Worm (Caenorhabditis elegans): ENCODE measurements around the gene C35B1.8.
"Not testable (repeated sequence)": the region's sequence is repeated elsewhere in the genome, so short reads cannot be mapped to it uniquely, and the experiment has no call there.

The C35B1.8 gene

ce11 chrIV:4078901-4079300 is at the start of gene C35B1.8:
C35B1.8 (minus strand) TSS chrIV:4079001.
- no peak for TF ChIP-seq dao-5 (tag; optimal IDR thresholded peaks at IDR 0.05)
- no peak for TF ChIP-seq W03F9.2 (tag; optimal IDR thresholded peaks at IDR 0.05)
- no peak for TF ChIP-seq him-1 (tag; optimal IDR thresholded peaks at IDR 0.05)

DNA sequence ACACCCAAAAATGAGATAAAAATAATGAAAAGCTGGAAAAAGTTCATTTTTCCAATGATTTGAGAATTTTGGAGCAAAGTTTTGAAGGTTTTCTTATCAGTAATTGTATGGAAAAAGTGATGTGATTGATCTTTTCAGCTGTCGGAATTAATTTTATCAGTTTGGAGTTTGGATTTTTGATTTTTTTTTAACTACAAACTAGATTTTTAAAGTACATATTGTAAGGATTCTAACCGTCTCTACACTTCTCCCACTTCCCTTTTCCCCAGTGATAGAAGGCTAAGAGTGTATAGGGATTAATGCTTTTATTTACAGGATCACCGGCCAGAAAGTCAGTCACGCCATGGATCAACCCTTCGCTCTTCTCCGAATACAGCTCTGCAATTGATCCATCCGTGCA is 46.9 kb upstream of the C35B1.8 start, which contains the start of gene F49F1.7:
TSS of gene F49F1.7 (minus strand) at position 101 of the 400 bp plus-strand sequence.
- TF ChIP-seq W03F9.2, him-1, dao-5 (tag; optimal IDR thresholded peaks at IDR 0.05): not testable (repeated sequence)

ce11 chrIV:4123083-4123482 is 44.3 kb upstream of the C35B1.8 start, which contains the start of gene mul-1:
mul-1 (minus strand) TSS chrIV:4123166.
- TF ChIP-seq W03F9.2 (tag; optimal IDR thresholded peaks at IDR 0.05) = no peak
- no peak for TF ChIP-seq him-1 (tag; optimal IDR thresholded peaks at IDR 0.05)
- TF ChIP-seq dao-5 (tag; optimal IDR thresholded peaks at IDR 0.05) = no peak

- TF ChIP-seq him-1 (tag; optimal IDR thresholded peaks at IDR 0.05) (no peak), dao-5 (tag; optimal IDR thresholded peaks at IDR 0.05) (no peak), W03F9.2 (tag; optimal IDR thresholded peaks at IDR 0.05) (no peak)
Measured at ce11 chrIV:4121055-4121454, 42.3 kb upstream of the C35B1.8 start.

DNA sequence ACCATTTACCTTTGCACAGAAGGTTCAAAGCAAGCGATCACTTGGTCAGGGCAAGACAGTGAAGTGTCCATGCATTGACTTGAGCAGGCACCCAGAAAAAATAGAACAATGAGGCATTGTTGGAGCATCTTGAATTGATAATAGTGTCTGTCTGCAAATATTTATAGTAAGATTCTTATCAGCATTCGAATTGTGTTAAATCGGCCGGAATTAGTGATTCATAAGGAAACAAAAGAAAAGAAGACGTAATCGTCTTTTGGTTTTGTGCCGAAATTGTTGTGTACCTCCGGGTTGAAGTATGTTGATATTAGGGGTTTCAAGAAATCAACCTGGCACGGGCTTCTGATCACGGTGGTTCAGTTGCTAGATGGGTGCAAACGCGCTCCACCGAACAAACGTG is 41.5 kb upstream of the C35B1.8 start, which contains the start of gene F49F1.5:
TSS of gene F49F1.5 (minus strand) at position 153 of the 400 bp plus-strand sequence.
- TF ChIP-seq dao-5 (tag; optimal IDR thresholded peaks at IDR 0.05) (no peak), him-1 (tag; optimal IDR thresholded peaks at IDR 0.05) (no peak)

- no peak for TF ChIP-seq him-1 (tag; optimal IDR thresholded peaks at IDR 0.05)
- no peak for TF ChIP-seq W03F9.2 (tag; optimal IDR thresholded peaks at IDR 0.05)
- no peak for TF ChIP-seq dao-5 (tag; optimal IDR thresholded peaks at IDR 0.05)
Measured at ce11 chrIV:4117432-4117831, 38.6 kb upstream of the C35B1.8 start, which contains the start of gene drd-50. drd-50 (plus strand) TSS chrIV:4117732.

ce11 chrIV:4115634-4116033 is 36.8 kb upstream of the C35B1.8 start, which contains the start of the genes F49F1.4 and F49F1.2:
F49F1.4 (minus strand) TSS chrIV:4115734.
F49F1.2 (plus strand) TSS chrIV:4115943.
- TF ChIP-seq him-1 (tag; optimal IDR thresholded peaks at IDR 0.05) (no peak), dao-5 (tag; optimal IDR thresholded peaks at IDR 0.05) (no peak), W03F9.2 (tag; optimal IDR thresholded peaks at IDR 0.05) (no peak)

DNA sequence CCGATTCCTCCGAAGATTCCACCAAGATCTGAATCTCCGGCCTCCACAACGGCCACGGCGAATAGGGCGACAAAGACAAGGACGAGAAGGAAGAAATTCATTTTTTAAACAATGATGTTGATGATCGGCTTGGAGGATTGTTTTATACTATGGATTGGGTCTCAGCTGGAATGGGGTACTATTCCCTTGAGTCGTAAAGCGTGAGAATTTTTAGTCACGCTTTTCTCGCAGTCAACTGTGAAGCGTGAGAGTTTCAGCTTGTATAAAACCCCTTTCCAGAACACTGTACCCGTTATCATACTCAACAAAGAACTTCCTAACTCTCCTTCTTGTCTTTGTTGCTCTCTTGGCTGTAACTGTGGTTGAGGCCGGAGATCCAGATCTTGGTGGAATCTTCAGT is 35.7 kb upstream of the C35B1.8 start, which contains the start of gene F49F1.15:
TSS of gene F49F1.15 (minus strand) at position 101 of the 400 bp plus-strand sequence.
- no peak for TF ChIP-seq him-1 (tag; optimal IDR thresholded peaks at IDR 0.05)
- no peak for TF ChIP-seq W03F9.2 (tag; optimal IDR thresholded peaks at IDR 0.05)
- no peak for TF ChIP-seq dao-5 (tag; optimal IDR thresholded peaks at IDR 0.05)

- no peak for TF ChIP-seq W03F9.2 (tag; optimal IDR thresholded peaks at IDR 0.05)
- TF ChIP-seq dao-5 (tag; optimal IDR thresholded peaks at IDR 0.05) = no peak
- TF ChIP-seq him-1 (tag; optimal IDR thresholded peaks at IDR 0.05) = no peak
Measured at ce11 chrIV:4112387-4112786, 33.6 kb upstream of the C35B1.8 start, which contains the start of gene F49F1.14. F49F1.14 (minus strand) TSS chrIV:4112487.

DNA sequence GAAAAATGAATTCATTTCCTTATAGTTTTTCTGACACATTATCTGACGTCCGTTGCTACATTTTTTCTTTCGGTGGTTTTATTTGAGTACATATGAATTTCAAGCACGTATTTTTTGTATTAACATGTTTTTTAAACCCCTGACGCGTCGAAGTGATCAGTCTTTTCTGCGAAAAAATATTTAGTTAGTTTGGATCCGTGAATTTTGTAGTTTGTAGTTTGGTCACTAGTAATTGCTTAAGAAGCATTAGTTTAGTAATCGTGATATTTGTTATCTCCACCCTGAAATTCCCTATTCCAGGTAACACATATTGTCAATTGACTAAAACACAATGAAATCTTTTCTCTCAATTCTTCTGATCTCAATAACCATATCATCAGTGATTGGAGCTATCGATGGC is 30.0 kb upstream of the C35B1.8 start, which contains the start of gene C35B1.7:
TSS of gene C35B1.7 (plus strand) at position 301 of the 400 bp plus-strand sequence.
- TF ChIP-seq W03F9.2 (tag; optimal IDR thresholded peaks at IDR 0.05) = no peak
- TF ChIP-seq him-1 (tag; optimal IDR thresholded peaks at IDR 0.05) = no peak
- TF ChIP-seq dao-5 (tag; optimal IDR thresholded peaks at IDR 0.05) = no peak

DNA sequence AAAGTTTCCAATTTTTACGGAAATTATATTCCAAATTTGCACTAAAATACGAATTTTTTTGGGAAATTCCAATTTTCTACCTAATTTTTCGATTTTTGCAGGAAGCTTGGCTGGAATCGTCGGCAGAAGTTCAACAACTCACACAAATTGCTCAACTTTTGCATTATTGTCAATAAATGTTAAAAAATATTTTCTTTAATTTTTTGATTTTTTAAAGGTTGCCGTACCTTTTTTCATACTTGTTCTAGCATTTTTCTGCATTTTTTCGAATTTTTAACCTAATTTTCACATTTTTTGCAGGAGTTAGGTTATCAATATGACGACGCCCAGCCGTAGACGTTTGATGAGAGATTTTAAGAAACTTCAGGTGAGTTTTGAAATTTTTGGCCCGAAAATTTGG is 23.9 kb upstream of the C35B1.8 start, which contains the start of gene ubc-1:
TSS of gene ubc-1 (plus strand) at position 301 of the 400 bp plus-strand sequence.
- no peak for TF ChIP-seq W03F9.2 (tag; optimal IDR thresholded peaks at IDR 0.05)

DNA sequence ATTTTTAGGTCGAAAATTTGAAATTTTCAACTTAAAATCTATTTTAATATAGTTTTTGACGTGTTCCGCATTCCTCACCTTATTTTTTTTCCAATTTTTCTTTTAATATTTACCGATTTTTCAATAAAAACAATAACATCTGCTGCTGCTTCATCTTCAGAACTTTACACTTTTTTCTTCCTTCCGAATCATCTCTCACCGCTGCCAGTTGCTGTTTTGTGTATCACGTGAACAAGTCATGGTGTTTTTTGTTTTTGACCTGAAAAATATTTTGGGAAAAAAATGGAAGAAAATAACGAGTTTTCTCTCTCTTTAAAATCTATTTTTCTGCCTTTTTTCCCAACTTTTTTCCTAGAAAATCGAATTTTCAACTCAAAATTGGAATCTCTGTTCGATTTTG is 21.0 kb upstream of the C35B1.8 start:
- no peak for TF ChIP-seq him-1 (tag; optimal IDR thresholded peaks at IDR 0.05)
- TF ChIP-seq dao-5 (tag; optimal IDR thresholded peaks at IDR 0.05) = no peak
- no peak for TF ChIP-seq W03F9.2 (tag; optimal IDR thresholded peaks at IDR 0.05)

DNA sequence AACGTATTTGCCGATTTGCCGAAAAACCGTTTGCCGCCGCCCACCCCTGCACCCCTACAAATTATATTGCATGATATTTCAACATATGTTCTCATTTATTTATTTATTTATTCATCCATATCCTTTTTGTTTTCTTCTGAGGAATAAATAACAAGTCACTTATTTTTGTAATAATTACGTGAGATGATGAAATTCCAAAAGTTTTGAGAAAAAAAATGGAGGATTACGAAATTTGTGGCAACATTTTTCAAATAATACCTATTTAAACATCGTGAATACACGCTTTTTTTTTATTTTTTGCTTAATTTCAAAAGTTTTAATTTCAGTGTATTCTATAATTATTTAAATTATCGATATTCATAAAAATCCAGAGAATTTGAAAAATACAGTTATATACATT is 18.1 kb upstream of the C35B1.8 start:
- TF ChIP-seq him-1 (tag; optimal IDR thresholded peaks at IDR 0.05) (no peak), W03F9.2 (tag; optimal IDR thresholded peaks at IDR 0.05) (no peak), dao-5 (tag; optimal IDR thresholded peaks at IDR 0.05) (no peak)

DNA sequence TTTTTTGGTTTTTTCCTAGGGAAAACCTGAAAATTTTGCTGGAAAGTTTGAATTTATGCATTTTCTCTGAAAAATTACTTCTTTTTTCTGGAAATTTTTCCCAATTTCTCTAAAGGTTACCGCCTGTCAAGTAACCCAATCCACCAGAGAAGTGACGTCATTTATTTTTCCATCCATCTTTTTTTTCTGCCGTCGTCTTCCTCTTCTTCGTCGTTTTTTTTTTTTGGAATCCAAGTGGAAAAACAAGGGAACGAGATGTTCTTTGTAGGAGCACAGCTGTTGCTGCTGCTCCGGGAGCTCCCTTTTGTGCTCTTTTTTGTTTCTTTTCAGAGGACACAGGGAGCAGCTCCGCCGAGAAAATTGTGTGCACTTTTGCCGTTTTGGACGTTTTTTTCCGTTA is 15.6 kb upstream of the C35B1.8 start:
- no peak for TF ChIP-seq W03F9.2 (tag; optimal IDR thresholded peaks at IDR 0.05)
- no peak for TF ChIP-seq dao-5 (tag; optimal IDR thresholded peaks at IDR 0.05)
- no peak for TF ChIP-seq him-1 (tag; optimal IDR thresholded peaks at IDR 0.05)

- TF ChIP-seq dao-5 (tag; optimal IDR thresholded peaks at IDR 0.05) = no peak
- no peak for TF ChIP-seq W03F9.2 (tag; optimal IDR thresholded peaks at IDR 0.05)
- peak; percentile 11 for TF ChIP-seq him-1 (tag; optimal IDR thresholded peaks at IDR 0.05)
Measured at ce11 chrIV:4093087-4093486, 14.3 kb upstream of the C35B1.8 start.

All from whole organism, L4/young adult.